Fruit fly (Drosophila melanogaster) whole organism, embryonic: ENCODE measurements around the gene Pex1.

Experiments used
- Asciz ChIP-seq: fragments of 200-800 bp; sonication (Bioruptor generic); optimal IDR thresholded peaks from 2 replicates; lab custom pipeline; 2017; ENCODE audit warnings: missing biosample characterization, mild to moderate bottlenecking, missing genetic modification characterization, missing genetic modification reagents
- B-H2 ChIP-seq: fragments of 200-800 bp; sonication (Bioruptor generic); optimal IDR thresholded peaks from 2 replicates; lab custom pipeline; 2018; ENCODE audit warnings: missing biosample characterization, mild to moderate bottlenecking, missing genetic modification characterization
- CG8478 ChIP-seq: fragments of >200 bp; optimal IDR thresholded peaks from 2 replicates; lab custom pipeline; 2018
- Dref ChIP-seq: fragments of 200-800 bp; sonication (Bioruptor generic); IDR thresholded peaks from 2 replicates; pipeline ENCODE4 v1.3.6; 2022; ENCODE audit warnings: missing biosample characterization, missing genetic modification characterization
- Ets65A ChIP-seq: fragments of 200-800 bp; sonication (Bioruptor generic); peaks from one replicate; lab custom pipeline; 2016; ENCODE audit warnings: missing biosample characterization, missing genetic modification characterization
- Med ChIP-seq: fragments of 200-800 bp; sonication (Bioruptor generic); peaks from one replicate; lab custom pipeline; 2016; ENCODE audit warnings: missing biosample characterization, missing genetic modification characterization, mild to moderate bottlenecking, inconsistent platforms, moderate library complexity
- Nf-YB ChIP-seq: fragments of 200-800 bp; sonication (Bioruptor generic); optimal IDR thresholded peaks from 3 replicates; lab custom pipeline; 2019; ENCODE audit warnings: missing biosample characterization, mild to moderate bottlenecking, missing genetic modification characterization, moderate library complexity
- ash1 ChIP-seq: fragments of 200-800 bp; sonication (Bioruptor generic); optimal IDR thresholded peaks from 2 replicates; lab custom pipeline; 2018; ENCODE audit warnings: missing biosample characterization, mild to moderate bottlenecking, missing genetic modification characterization
- oc ChIP-seq: fragments of 200-800 bp; sonication (Bioruptor generic); optimal IDR thresholded peaks from 2 replicates; lab custom pipeline; 2018; ENCODE audit warnings: missing biosample characterization, mild to moderate bottlenecking, missing genetic modification characterization, moderate library complexity
- slou ChIP-seq: fragments of 200-800 bp; sonication (Bioruptor generic); optimal IDR thresholded peaks from 3 replicates; lab custom pipeline; 2016; ENCODE audit warnings: missing biosample characterization, missing genetic modification characterization

The Pex1 gene

DNA sequence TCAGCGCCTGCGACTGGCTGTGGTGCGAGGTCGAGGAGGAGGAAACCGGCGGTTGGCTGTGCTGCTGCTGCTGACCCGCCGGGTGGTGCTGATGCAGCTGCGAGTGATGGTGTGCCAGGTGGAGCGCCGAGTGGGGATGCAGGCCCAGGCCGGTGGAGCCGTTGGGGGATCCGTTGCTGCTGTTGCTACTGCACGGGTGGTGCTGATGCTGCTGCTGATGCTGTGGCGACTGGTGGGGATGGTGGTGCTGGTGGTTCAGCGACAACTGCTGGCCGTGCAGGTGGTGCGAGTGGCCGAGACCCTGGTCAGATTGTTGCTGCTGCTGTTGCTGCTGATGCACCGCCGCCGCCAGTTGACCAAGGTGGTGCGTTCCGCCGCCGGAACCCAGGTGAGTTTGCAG, 53.9 kb downstream of the Pex1 start:
- TF ChIP-seq Ets65A (GFP tag; lab: Kevin White, UChicago) (peak; percentile 66), CG8478 (lab: Kevin White, UChicago) (peak; percentile 46), oc (tag; lab: Kevin White, UChicago) (no peak), slou (GFP tag; lab: Kevin White, UChicago) (no peak), Asciz (GFP tag; lab: Kevin White, UChicago) (no peak), Dref (GFP tag; lab: Robert Waterston, UW) (no peak), Med (peak; percentile 11), ash1 (no peak), B-H2 (GFP tag; lab: Kevin White, UChicago) (no peak), Nf-YB (GFP tag; lab: Kevin White, UChicago) (peak; percentile 11)
- TF ChIP-seq, all 482 proteins: peak for 4
